Worm (Caenorhabditis elegans): ENCODE data around the gene F56H11.2.

Gene F56H11.2

DNA sequence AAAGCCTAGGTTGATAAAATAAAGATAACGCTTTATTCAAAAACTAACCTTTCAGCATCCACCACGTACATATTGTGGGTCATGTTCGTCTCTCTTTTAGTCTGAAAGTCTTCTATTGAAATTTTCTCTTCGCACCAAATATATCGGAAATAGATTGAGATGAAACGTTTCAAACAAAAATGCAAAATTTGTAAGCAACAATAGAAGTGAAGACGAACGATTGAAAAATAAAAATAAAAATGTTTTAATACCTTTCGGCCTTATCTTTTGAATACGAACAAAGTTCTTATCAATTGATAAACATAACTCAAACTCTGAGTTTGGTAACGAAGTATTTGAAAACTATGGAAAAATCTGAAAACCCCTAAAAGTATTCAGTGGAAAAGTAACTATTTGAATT is at the start of gene F56H11.2:
TSS of gene F56H11.2 (minus strand) at position 101 of the 400 bp plus-strand sequence.
- no peak for TF ChIP-seq unc-62 (GFP tag; optimal IDR thresholded peaks at IDR 0.05)

DNA sequence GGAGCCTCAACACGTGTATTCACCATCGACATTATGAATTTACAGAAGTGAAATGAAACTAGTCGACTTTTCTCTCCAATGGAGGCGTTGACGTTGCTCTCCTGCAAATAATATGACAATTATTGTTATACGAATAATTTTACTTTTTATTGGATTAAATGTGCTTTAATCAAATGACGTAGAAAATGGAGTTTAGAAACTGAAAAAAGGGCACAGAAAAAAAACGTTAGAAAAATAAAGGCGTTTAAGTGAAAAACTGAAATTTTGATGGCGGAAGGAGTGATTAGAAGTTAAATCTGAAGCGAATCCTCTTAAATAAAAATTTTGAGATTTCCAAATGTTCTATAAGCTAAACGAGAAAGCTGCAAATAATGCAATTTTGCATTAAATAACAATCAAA is 47.0 kb upstream of the F56H11.2 start, which contains the start of gene npr-2:
TSS of gene npr-2 (minus strand) at position 101 of the 400 bp plus-strand sequence.
- TF ChIP-seq unc-62 (GFP tag; optimal IDR thresholded peaks at IDR 0.05) = no peak

DNA sequence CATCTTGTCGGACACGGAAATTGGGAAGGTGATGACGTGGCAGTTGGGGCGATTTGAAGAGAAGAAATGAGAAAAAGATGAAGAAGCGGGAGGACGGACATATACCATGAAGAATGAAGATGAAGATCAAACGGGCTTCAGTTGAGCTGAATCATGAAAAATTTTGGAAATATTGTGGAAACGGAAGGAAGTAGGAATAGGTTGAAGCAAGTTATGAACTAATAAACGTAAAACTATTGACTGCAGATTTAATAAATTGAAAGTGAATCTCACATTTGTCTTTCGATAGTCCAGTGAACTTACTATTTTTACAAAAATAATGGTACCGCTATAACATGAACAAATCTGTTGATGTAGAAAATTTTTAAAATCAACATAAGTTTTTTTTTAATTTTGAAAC is 33.5 kb upstream of the F56H11.2 start, which contains the start of gene lron-14:
TSS of gene lron-14 (minus strand) at position 101 of the 400 bp plus-strand sequence.
- TF ChIP-seq unc-62 (GFP tag; optimal IDR thresholded peaks at IDR 0.05) = no peak

DNA sequence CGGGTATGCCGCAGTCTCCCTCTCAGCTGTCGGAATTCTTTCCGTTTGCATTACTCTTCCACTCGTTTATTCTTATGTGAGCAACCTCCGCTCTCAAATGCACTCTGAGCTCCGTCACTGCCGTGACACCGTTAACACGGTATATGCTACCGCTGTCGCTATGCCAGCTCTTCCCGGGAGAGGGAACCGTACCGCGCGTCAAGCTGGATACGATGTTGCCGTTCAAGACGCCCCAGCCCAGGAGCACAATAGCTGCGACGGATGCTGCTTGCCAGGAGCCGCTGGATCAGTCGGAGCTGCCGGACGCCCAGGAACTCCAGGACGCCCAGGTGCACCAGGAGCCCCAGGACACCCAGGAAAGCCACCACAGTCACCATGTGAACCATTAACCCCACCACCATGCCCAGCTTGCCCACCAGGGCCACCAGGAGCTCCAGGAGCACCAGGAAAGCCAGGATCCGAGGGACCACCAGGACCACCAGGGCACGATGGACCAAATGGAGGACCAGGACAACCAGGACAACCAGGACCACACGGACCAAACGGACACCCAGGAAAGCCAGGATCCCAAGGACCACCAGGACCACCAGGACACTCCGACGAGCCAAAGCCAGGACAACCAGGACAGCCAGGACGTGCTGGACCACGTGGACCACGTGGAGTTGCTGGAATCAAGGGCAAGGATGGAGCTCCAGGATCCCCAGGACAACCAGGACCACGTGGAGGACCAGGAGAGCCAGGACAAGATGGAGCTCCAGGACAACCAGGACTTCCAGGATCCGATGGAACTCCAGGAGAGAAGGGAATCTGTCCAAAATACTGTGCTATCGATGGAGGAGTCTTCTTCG is 30.8 kb upstream of the F56H11.2 start:
- TF ChIP-seq unc-62 (GFP tag; optimal IDR thresholded peaks at IDR 0.05) = no peak

DNA sequence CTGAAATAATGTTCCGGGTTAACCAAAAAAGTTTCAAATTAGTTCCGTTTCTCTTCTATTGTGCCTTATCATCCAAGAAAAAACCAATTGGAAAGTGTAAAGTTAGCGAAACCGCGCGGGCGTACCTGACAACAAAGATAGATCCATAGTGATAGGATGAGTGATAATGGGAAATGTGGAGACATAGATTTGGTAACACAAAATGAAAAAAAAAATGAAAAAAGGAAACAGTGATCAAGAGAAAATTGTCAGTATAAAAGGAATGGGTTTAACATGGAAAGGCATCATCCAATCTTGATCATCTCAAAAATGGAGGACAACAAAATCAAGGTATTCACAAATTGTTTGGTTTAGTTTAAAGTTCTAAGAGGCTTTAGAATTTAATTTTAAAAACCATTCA is 30.1 kb upstream of the F56H11.2 start, which contains the start of gene col-122:
TSS of gene col-122 (plus strand) at position 301 of the 400 bp plus-strand sequence.
- TF ChIP-seq unc-62 (GFP tag; optimal IDR thresholded peaks at IDR 0.05) = no peak

DNA sequence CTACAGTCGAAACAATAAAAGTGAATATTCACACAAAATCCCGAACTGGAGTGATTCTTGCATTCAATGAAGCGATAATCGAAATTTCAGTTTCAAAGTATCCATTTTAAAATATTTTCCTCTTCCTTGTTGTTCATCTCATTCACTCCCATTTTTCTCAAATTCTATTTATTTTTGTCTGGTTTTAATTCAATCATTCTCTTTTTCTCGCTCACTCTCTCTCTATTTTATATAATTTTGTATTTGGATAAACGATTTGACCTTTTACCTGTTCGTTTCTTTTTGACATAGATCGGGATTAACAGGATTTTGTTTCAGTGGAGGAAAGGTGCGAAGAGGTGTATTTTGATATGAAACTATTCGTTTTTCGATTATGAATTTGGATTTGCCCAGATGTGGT is 13.0 kb upstream of the F56H11.2 start, which contains the start of gene T05A1.5:
TSS of gene T05A1.5 (plus strand) at position 301 of the 400 bp plus-strand sequence.
- TF ChIP-seq unc-62 (GFP tag; optimal IDR thresholded peaks at IDR 0.05) = no peak

DNA sequence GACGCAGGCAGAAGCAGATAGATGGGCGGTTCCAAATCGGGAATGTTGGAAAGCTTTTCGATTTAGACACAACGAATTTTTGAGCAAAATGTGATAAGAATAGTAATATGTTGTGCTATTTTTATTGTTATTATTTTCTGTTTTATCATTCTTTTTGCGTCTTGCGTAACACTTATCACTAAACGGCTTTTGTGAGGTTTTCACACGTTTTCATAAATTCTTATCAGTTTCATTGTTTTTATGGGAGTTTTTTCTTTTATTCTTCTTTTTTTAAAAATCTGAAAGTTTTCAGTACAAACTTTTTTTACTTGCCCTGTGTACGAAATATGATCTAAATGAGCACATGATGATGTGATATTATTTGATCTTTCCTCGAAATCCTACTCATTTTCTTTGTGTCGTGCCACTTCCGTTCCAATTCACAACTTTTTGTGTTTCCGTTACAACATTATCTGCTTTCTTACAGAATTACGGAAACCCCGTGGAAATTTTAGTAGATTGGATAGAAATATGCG is 7.4 kb upstream of the F56H11.2 start, which contains the start of gene fbl-1:
TSS of gene fbl-1 (plus strand) at position 465 of the 515 bp plus-strand sequence.
- no peak for TF ChIP-seq unc-62 (GFP tag; optimal IDR thresholded peaks at IDR 0.05)

DNA sequence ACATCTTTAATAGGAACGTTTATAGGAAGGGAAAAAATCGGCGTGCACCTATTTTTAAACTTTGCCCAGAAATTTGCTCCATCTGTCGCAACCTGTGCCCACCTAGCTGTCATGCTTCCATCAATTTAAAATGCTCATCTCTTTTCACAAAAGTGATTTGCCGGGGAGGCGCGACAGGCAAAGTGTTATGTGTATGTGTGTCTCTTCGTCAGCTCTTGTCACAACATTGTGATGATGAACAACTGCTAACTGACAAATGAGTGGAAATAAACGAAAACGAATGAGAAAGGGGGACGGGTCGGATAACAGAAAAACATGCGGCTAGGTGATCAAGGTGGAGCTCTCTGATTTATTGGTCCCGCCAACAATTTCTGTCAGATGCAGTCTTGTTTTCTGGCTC is 5.2 kb upstream of the F56H11.2 start:
- TF ChIP-seq unc-62 (GFP tag; optimal IDR thresholded peaks at IDR 0.05) = no peak

DNA sequence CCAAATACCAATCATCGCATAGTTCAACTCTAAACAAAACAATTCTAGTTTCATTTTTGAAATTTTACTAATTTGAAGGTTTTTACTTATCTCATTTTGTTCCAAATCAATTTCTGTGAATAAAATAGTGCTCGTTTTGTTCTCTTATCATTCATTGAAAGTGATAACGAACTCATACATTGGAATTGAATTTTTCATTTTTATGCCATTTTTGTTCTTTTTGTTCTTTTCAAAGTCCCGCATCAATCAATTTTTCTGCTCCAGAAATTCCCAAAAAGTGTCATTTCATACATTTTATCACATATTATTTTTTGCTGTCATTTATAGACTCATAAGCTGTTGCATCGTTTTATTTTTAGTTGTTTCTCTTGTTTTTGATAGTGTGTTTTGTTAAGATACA is 4.5 kb upstream of the F56H11.2 start:
- TF ChIP-seq unc-62 (GFP tag; optimal IDR thresholded peaks at IDR 0.05) = no peak

DNA sequence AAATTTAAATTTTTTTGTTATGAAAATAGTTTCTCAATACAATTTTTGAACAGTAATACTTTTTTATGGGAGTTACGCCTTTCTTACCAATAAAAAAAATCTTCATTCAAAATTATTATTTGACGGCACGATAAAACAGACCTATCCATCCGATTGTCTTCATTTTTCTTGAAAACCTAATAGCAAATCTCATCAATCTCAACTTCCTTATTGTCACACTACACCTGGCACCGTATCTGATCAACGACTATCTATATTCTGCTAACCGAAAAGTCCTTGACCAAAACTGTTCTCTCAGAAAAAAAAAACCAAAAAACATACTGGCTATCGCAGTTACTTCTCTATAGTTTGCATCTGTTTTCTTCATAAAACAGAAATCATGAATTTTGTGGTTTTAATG is 3.2 kb upstream of the F56H11.2 start:
- no peak for TF ChIP-seq unc-62 (GFP tag; optimal IDR thresholded peaks at IDR 0.05)

DNA sequence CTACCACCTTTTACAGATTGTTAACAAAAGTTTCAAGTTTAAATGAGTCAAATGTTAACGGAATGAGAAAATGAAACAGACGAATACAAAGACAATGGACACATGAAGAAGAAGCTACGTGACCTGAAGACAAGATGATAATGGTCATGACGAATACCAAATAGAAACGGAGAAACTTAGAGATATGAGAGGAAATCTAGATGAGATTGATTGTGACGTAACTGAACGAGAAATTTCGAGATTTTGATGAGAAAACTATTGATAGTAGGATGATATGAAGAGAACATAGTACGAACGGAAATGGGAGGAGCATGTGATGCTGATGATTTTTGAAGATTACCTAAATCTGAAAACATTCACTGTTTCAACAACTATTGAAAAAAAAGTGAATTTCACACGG is 2.1 kb upstream of the F56H11.2 start:
- TF ChIP-seq unc-62 (GFP tag; optimal IDR thresholded peaks at IDR 0.05) = no peak

DNA sequence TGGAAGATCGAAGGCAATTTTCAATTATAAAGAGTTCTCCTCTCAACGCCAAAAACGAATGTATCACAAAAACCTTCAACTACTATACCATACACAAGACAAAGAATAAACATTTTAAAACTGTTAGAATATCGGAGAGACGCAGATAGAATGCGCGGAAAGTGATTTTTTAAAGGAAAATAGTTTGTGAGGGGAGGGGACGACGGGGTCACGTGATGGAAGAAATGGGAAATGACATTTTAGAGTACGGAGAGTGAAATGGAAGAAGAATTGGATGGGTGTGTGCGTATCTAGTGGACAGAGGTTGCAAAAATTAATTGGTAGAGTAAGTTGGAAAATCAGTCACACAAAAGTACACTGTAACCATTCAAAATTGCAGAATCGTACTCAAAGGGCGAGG is 1.4 kb upstream of the F56H11.2 start:
- no peak for TF ChIP-seq unc-62 (GFP tag; optimal IDR thresholded peaks at IDR 0.05)

DNA sequence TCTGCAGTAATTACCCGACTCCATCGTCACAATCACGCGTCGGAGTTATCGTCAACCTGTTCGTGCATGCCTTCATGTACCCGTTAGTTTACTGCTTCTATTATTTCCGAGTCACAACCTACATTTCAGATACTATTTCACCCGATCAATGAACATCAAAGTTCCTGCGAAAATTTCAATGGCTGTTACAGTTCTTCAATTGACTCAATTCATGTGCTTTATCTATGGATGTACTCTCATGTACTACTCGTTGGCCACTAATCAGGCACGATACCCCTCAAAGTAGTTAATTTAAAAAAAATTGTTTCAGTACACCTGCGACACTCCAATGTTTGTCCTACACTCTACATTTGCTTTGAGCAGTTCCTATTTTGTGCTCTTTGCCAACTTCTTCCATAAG is 2.2 kb downstream of the F56H11.2 start:
- TF ChIP-seq unc-62 (GFP tag; optimal IDR thresholded peaks at IDR 0.05) = no peak

DNA sequence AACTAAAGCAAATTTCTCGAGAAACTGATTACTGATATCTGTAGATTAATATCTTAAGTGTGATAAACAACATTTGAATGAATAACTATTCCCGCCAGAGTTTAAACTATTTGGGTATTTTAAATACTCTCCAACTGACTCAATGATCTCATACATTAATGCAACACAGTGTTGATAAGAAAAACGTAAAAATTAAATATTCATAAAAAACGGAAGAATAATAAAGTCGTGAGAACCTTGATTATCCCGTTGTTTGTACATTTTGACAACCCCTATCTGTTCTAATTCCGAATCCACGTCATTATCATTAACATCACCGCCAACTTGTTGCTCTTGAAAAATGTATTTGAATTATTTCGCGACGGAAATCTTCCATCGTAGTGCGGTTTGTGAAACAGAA is 3.3 kb downstream of the F56H11.2 start, which contains the start of gene elo-7:
TSS of gene elo-7 (plus strand) at position 301 of the 400 bp plus-strand sequence.
- TF ChIP-seq unc-62 (GFP tag; optimal IDR thresholded peaks at IDR 0.05) = no peak

DNA sequence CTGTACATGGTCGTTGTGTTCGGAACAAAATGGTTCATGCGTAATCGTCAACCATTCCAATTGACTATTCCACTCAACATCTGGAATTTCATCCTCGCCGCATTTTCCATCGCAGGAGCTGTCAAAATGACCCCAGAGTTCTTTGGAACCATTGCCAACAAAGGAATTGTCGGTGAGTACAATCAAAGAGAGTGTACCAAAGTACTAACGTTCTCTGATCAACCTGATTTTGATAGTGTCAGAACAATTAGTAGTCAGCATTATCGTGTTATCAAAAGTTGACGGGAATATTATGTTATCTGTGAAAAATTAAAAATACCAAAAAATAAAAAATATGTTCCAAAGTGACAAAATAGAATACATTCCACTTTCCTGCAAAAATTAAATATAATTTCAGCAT is 6.0 kb downstream of the F56H11.2 start:
- TF ChIP-seq unc-62 (GFP tag; optimal IDR thresholded peaks at IDR 0.05) = no peak

DNA sequence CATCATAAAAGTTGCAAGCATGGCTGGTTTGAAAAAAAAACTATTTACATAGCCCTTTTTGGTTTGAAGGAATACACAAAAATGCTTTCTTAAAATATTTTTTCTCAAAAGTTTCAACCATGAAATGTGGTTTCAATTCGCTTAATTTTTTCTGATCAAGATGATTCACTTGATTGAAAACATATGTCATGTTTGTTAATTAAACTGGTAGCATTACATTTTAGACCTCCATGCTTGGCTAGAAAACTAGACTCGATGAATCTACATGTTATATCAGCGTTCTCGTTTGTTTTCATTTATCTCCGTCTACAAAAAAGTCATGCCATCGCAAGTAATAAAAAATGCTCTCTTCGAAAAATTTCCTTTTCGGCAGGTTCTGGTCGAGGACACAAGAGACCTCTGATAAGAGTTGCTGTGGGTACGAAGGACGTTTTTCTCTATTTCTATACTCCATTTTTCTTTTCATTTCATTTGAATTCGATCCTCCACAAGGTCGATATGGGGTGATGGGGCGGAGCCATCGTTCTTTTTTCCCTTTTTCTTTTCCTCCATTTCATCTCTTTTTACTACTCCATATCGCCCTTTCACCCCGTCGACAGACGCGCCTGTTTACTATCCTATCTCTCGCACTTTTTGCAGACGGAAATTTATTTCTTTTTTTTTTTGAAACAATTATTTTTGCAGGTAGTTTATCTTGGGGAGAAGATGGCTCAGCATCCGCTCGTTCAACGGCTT is 7.1 kb downstream of the F56H11.2 start, which contains the start of gene elo-1:
TSS of gene elo-1 (plus strand) at position 685 of the 735 bp plus-strand sequence.
- TF ChIP-seq unc-62 (GFP tag; optimal IDR thresholded peaks at IDR 0.05) = no peak
